Worm (Caenorhabditis elegans): ENCODE measurements around the gene dos-2.

ce11 chrII:4018617-4019016 is 42.6 kb downstream of the dos-2 start, which contains the start of gene K07D4.6:
- TF ChIP-seq snpc-1.2 (GFP tag; IDR thresholded peaks at IDR 0.05) (no peak), aly-2 (tag; optimal IDR thresholded peaks at IDR 0.05) (no peak), snpc-4 (tag; optimal IDR thresholded peaks at IDR 0.05) (no peak), skn-1 (tag; optimal IDR thresholded peaks at IDR 0.05) (no peak), pqm-1 (tag; optimal IDR thresholded peaks at IDR 0.05) (no peak), spr-3 (GFP tag; optimal IDR thresholded peaks at IDR 0.05) (no peak), lin-39 (tag; optimal IDR thresholded peaks at IDR 0.05) (no peak), nhr-77 (tag; optimal IDR thresholded peaks at IDR 0.05) (no peak), F44E2.7 (GFP tag; IDR thresholded peaks at IDR 0.05) (no peak), unc-130 (GFP tag; optimal IDR thresholded peaks at IDR 0.05) (no peak), nhr-10 (tag; optimal IDR thresholded peaks at IDR 0.05) (no peak)
